Fruit fly (Drosophila melanogaster): Measurements from ENCODE around the gene blot.

The blot gene

DNA sequence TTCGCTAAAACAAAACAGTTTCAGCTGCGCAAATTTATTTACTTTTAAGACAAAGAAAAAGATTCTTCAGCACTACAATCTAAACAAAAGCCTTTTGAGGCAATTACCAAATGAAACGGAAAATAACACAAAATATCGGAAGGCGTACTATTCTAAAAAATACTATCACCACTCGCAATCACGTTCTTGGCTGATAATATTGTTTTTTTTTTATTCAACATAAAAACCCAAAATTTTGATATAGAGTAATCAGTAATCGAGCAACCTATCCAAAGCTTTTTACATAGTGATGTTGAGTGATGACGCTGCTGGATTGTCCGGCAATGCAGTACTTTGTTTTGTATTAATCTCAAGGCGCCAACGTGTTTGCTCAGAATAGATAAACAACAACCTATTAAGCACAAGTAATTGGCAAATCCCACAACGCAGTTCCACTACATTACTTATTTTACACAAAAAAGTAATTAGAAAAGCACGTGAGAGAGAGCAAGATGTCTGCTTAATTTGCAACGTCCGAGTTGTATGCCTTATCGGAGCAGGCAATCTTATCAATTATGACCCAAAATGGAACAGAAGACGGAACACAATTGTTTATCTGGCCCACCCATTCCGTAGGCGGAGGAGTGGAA lies 9.8 kb upstream of the blot start:
- TF ChIP-seq CTCF (optimal IDR thresholded peaks at IDR 0.05) (no peak), CG8478 (optimal IDR thresholded peaks at IDR 0.05) (no peak)

- no peak for TF ChIP-seq CTCF (optimal IDR thresholded peaks at IDR 0.05)
- TF ChIP-seq CG8478 (optimal IDR thresholded peaks at IDR 0.05): no peak
Observed at dm6 chr3L:17430390-17430789, 9.1 kb upstream of the blot start.

- TF ChIP-seq CG8478 (optimal IDR thresholded peaks at IDR 0.05): no peak
- no peak for TF ChIP-seq CTCF (optimal IDR thresholded peaks at IDR 0.05)
Observed at dm6 chr3L:17428779-17429178, 7.5 kb upstream of the blot start, which contains the start of gene Gorab. Gorab (minus strand) TSS chr3L:17428836.

dm6 chr3L:17427013-17427412 lies 5.7 kb upstream of the blot start, which contains the start of gene Polr3G:
Polr3G (minus strand) TSS chr3L:17427130.
- TF ChIP-seq CG8478 (optimal IDR thresholded peaks at IDR 0.05) (no peak), CTCF (optimal IDR thresholded peaks at IDR 0.05) (no peak)

DNA sequence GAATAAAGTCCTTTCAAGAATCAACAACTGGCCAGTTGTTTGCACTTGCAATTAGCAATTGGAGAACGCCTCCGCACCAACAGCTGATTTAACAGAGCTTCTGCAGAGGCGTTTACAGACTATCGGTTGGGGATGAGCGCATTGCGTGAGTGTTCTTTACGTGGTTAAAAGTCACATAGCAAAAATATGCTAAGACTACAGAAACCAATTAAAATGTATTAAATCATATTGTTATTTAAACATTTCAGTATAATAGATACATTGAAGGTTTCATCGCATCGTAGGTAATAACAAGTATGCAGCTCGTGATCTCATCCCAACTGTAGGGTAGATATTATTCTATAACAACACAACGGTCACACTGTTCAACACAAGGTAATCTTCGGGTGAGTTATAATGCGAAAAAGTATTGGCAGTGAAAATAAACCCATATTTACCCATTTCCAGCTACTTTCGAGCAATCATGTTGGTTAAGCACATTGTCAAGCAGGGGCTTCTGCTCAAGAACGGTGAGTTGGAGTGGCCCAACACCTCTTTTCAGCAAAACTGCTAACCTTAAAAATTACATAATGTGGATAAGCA lies 3.9 kb upstream of the blot start, which contains the start of the genes Sec3 and COX7B:
Gene Sec3, minus strand, starts transcription at position 86 of the 582 bp plus-strand sequence.
Gene COX7B, plus strand, starts transcription at position 346 of the 582 bp plus-strand sequence.
- TF ChIP-seq CG8478 (optimal IDR thresholded peaks at IDR 0.05) (no peak), CTCF (optimal IDR thresholded peaks at IDR 0.05) (no peak)

DNA sequence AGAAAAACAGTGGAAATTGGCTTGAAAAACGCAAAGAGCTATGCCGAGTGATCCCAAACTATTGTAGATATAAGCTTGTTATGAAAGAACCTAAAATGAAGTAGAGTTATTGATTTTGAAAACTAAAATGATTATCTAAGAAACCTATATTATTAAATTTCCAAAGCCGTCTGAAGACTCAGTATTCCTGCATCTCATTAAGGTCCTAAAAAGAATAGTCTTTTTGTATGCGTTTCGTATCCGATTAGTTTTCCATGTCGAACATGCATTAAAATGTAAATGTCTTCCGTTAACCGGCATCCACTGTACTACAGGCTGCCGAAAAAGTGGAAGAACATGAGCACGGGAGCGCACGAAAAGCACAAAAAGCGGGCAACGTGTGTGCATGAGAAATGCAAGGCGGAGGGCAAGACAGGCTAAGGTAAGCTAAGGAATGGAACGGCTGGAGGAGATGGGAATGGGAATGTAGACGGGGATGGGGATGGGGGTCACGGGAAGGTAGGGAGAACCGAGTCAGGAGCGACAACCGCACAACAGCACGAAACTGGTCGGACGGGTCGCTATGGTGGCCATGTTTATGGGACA lies 612 bp downstream of the blot start:
- TF ChIP-seq CG8478 (optimal IDR thresholded peaks at IDR 0.05): no peak
- no peak for TF ChIP-seq CTCF (optimal IDR thresholded peaks at IDR 0.05)

- TF ChIP-seq CG8478 (optimal IDR thresholded peaks at IDR 0.05) (no peak), CTCF (optimal IDR thresholded peaks at IDR 0.05) (no peak)
Observed at dm6 chr3L:17419103-17419741, 2.1 kb downstream of the blot start.

dm6 chr3L:17415967-17416749 lies 5.2 kb downstream of the blot start:
- TF ChIP-seq CG8478 (optimal IDR thresholded peaks at IDR 0.05) (no peak), CTCF (optimal IDR thresholded peaks at IDR 0.05) (no peak)

DNA sequence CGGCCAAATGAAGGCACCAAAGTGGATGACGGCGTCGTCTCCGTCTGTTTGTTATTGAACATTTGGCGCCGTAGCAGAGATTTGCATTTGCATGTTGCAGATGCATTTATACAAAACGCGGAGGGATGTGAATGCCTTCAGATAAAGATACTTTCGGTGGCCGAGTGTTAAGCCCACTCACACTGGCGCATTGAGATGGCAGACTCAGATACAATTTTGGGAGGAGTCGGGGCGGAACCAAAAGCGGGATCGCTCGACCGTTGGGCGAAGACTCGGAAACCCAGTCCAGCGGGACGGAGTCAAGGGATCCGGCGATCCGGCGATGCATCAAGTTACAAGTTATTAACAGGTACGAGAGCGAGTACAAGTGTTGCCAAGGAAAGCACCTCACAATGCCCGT lies 9.2 kb downstream of the blot start:
- TF ChIP-seq CTCF (optimal IDR thresholded peaks at IDR 0.05) (no peak), CG8478 (optimal IDR thresholded peaks at IDR 0.05) (no peak)

dm6 chr3L:17411273-17411672 lies 10.0 kb downstream of the blot start:
- no peak for TF ChIP-seq CG8478 (optimal IDR thresholded peaks at IDR 0.05)
- no peak for TF ChIP-seq CTCF (optimal IDR thresholded peaks at IDR 0.05)

DNA sequence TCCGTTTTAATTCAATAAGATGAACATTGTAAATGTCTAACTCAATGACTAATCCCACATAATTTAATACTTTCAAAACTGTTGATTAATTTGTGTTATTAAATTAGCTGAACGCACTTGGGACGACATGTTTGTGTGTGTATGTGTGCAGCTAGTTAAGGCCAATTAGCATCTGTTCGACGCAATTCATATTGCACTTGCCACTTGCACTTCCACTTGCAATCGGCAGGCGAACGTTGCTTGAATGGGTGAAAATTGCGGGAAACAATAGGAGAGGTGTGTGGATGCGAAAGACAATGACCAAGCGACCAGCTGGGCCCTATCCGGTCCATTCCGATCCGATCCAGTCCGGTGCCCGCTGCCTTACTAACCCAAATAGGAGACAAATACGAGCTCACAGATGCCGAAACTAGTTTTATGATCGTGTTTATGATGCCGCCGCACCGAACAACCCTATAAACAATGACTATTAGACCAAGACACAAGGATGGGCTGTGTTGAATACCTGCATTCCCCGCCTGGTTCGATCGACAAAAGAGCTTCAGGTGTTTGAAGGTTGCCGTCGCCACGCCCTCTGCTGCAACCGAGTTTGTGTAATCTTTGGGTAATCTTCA lies 13.7 kb downstream of the blot start:
- TF ChIP-seq CG8478 (optimal IDR thresholded peaks at IDR 0.05): no peak
- no peak for TF ChIP-seq CTCF (optimal IDR thresholded peaks at IDR 0.05)

DNA sequence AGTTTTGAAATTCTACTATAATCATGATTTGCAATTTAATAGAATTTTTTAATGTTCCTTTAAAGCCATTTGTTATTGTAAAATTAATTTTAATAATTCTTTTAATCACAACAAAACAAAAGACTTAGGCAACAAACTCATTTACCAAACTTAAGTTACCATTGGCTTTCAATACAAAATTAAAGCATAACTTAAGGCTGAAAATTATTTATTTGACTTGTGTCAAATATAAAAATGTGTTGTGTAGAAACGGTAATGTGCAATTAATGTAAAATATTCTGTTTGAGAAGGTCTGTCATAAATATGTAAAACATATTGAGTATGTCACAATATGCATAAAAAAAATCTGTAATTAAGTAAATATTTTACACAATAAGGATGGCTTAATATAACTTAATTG lies 14.2 kb downstream of the blot start:
- peak in 1 of 2 experiments; percentile 35 for TF ChIP-seq CTCF (optimal IDR thresholded peaks at IDR 0.05)
- TF ChIP-seq CG8478 (optimal IDR thresholded peaks at IDR 0.05): no peak

DNA sequence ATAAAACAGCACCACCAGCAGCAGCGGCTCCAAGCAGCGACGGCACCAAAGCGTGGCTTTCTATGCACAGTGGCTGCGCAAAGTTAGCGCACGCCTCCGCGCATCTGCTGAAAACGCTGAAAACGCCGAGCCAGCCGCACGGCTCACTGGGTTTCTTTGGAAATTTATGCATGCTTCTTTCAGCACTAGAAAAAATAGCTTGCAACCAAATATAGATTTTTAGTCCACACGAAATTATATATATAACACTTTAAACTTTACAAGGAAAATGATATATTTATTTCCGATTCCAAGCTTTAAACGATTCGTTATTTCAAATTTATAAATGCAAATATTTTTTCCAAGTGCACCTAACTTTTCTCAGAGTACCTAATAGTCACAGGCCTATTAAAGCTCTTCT lies 16.7 kb downstream of the blot start:
- TF ChIP-seq CTCF (optimal IDR thresholded peaks at IDR 0.05): no peak
- no peak for TF ChIP-seq CG8478 (optimal IDR thresholded peaks at IDR 0.05)

- TF ChIP-seq CTCF (optimal IDR thresholded peaks at IDR 0.05) (no peak), CG8478 (optimal IDR thresholded peaks at IDR 0.05) (no peak)
Observed at dm6 chr3L:17403268-17403667, 18.0 kb downstream of the blot start.

Measured in S2 (cell line).